Comparison of ENCODE assay signal across 5 fruit fly cellular contexts in genomic region chr3L:8547104-8547523, dm6.
TF ChIP-seq lines count a peak whose summit lies in the region.

No protein-coding gene starts in this region.

- peak; percentile 40 for TF ChIP-seq CTCF in whole organism, embryonic (GFP tag; optimal IDR thresholded peaks at IDR 0.05; lab: Kevin White, UChicago)

TF ChIP-seq in whole organism, adult, 20 proteins besides CTCF, POLR2A, EP300 and RAD21 (continues in another document):
- TF ChIP-seq CG14711 (tag; optimal IDR thresholded peaks at IDR 0.05; lab: Kevin White, UChicago) (peak; percentile 52), CG1620 (GFP tag; optimal IDR thresholded peaks at IDR 0.05; lab: Kevin White, UChicago) (no peak), kay (GFP tag; lab: Kevin White, UChicago; ENCODE audit: borderline replicate concordance) (peak; percentile 91), Clk (GFP tag; optimal IDR thresholded peaks at IDR 0.05; lab: Kevin White, UChicago) (no peak), toe (GFP tag; optimal IDR thresholded peaks at IDR 0.05; lab: Kevin White, UChicago) (peak; percentile 43), Mnt (GFP tag; optimal IDR thresholded peaks at IDR 0.05; lab: Kevin White, UChicago) (no peak), CG11617 (GFP tag; optimal IDR thresholded peaks at IDR 0.05; lab: Kevin White, UChicago) (peak; percentile 41), CG12768 (GFP tag; optimal IDR thresholded peaks at IDR 0.05; lab: Kevin White, UChicago) (peak; percentile 16), CG33017 (tag; optimal IDR thresholded peaks at IDR 0.05; lab: Kevin White, UChicago) (peak; percentile 65), CG7045 (GFP tag; optimal IDR thresholded peaks at IDR 0.05; lab: Kevin White, UChicago) (peak; percentile 37), bab1 (GFP tag; optimal IDR thresholded peaks at IDR 0.05; lab: Kevin White, UChicago) (no peak), Crg-1 (GFP tag; optimal IDR thresholded peaks at IDR 0.05; lab: Kevin White, UChicago) (no peak), pad (GFP tag; optimal IDR thresholded peaks at IDR 0.05; lab: Kevin White, UChicago) (peak; percentile 14), cic (GFP tag; optimal IDR thresholded peaks at IDR 0.05; lab: Kevin White, UChicago) (peak; percentile 81), CG7101 (tag; optimal IDR thresholded peaks at IDR 0.05; lab: Kevin White, UChicago) (peak; percentile 73), Hr96 (GFP tag; optimal IDR thresholded peaks at IDR 0.05; lab: Kevin White, UChicago) (no peak), CG5204 (GFP tag; optimal IDR thresholded peaks at IDR 0.05; lab: Kevin White, UChicago) (peak; percentile 29), cnc (optimal IDR thresholded peaks at IDR 0.05; lab: Kevin White, UChicago) (no peak)

TF ChIP-seq in whole organism, embryonic, 481 proteins besides CTCF, POLR2A, EP300 and RAD21 (continues in another document):
- TF ChIP-seq CG6175 (GFP tag; IDR thresholded peaks at IDR 0.05; lab: Robert Waterston, UW), result 0 out of 3 replicates have a peak, but pooled peaks have one; percentile 58
- peak; percentile 88 for TF ChIP-seq Ssrp (tag; optimal IDR thresholded peaks at IDR 0.05; lab: Kevin White, UChicago)
- peak; percentile 53 for TF ChIP-seq B-H2 (GFP tag; optimal IDR thresholded peaks at IDR 0.05; lab: Kevin White, UChicago)
- peak; percentile 29 for TF ChIP-seq CG31365 (tag; optimal IDR thresholded peaks at IDR 0.05; lab: Kevin White, UChicago)
- TF ChIP-seq Hmx (GFP tag; optimal IDR thresholded peaks at IDR 0.05; lab: Kevin White, UChicago), result no peak
- TF ChIP-seq HLH54F (GFP tag; optimal IDR thresholded peaks at IDR 0.05; lab: Kevin White, UChicago), result peak; percentile 74
- TF ChIP-seq Asciz (GFP tag; optimal IDR thresholded peaks at IDR 0.05; lab: Kevin White, UChicago), result peak; percentile 84
- TF ChIP-seq D19A (tag; optimal IDR thresholded peaks at IDR 0.05; lab: Kevin White, UChicago), result peak; percentile 80
- TF ChIP-seq crc (GFP tag; optimal IDR thresholded peaks at IDR 0.05; lab: Kevin White, UChicago), result peak; percentile 40
- peak; percentile 90 for TF ChIP-seq Dek (tag; optimal IDR thresholded peaks at IDR 0.05; lab: Kevin White, UChicago)
- TF ChIP-seq CG15269 (tag; optimal IDR thresholded peaks at IDR 0.05; lab: Kevin White, UChicago), result peak; percentile 94
- peak; percentile 75 for TF ChIP-seq CG18011 (GFP tag; optimal IDR thresholded peaks at IDR 0.05; lab: Kevin White, UChicago)
- TF ChIP-seq chinmo (GFP tag; IDR thresholded peaks at IDR 0.05; lab: Robert Waterston, UW; ENCODE audit: partially characterized antibody), result no peak
- TF ChIP-seq gsb (GFP tag; IDR thresholded peaks at IDR 0.05; lab: Robert Waterston, UW), result peak; percentile 70
- TF ChIP-seq CG7372 (GFP tag; IDR thresholded peaks at IDR 0.05; lab: Robert Waterston, UW), result peak; percentile 90
- TF ChIP-seq CG6272 (GFP tag; IDR thresholded peaks at IDR 0.05; lab: Robert Waterston, UW), result peak; percentile 62
- TF ChIP-seq H15 (GFP tag; IDR thresholded peaks at IDR 0.05; lab: Robert Waterston, UW), result peak; percentile 78
- TF ChIP-seq Xrp1 (GFP tag; IDR thresholded peaks at IDR 0.05; lab: Robert Waterston, UW), result peak; percentile 83

TF ChIP-seq in whole organism, prepupa, 60 proteins besides CTCF, POLR2A, EP300 and RAD21 (continues in another document):
- TF ChIP-seq vri (GFP tag; optimal IDR thresholded peaks at IDR 0.05; lab: Kevin White, UChicago) (peak; percentile 12), fd59A (GFP tag; optimal IDR thresholded peaks at IDR 0.05; lab: Kevin White, UChicago) (peak; percentile 29), Eip75B (GFP tag; optimal IDR thresholded peaks at IDR 0.05; lab: Kevin White, UChicago) (peak; percentile 38), topi (GFP tag; optimal IDR thresholded peaks at IDR 0.05; lab: Kevin White, UChicago) (peak; percentile 3), CG6854 (GFP tag; optimal IDR thresholded peaks at IDR 0.05; lab: Kevin White, UChicago) (no peak), cyc (GFP tag; optimal IDR thresholded peaks at IDR 0.05; lab: Kevin White, UChicago) (peak; percentile 0), fkh (GFP tag; optimal IDR thresholded peaks at IDR 0.05; lab: Kevin White, UChicago) (peak; percentile 85), CG15336 (GFP tag; IDR thresholded peaks at IDR 0.05; lab: Robert Waterston, UW) (peak; percentile 80), CG9139 (GFP tag; optimal IDR thresholded peaks at IDR 0.05; lab: Kevin White, UChicago) (no peak), CG10631 (GFP tag; optimal IDR thresholded peaks at IDR 0.05; lab: Kevin White, UChicago) (peak; percentile 63), Eip93F (GFP tag; optimal IDR thresholded peaks at IDR 0.05; lab: Kevin White, UChicago) (no peak), CG11762 (GFP tag; optimal IDR thresholded peaks at IDR 0.05; lab: Kevin White, UChicago; ENCODE audit: insufficient read depth) (peak; percentile 36), salr (GFP tag; optimal IDR thresholded peaks at IDR 0.05; lab: Kevin White, UChicago) (peak in 1 of 2 experiments; percentile 44), CG10669 (GFP tag; optimal IDR thresholded peaks at IDR 0.05; lab: Kevin White, UChicago) (peak; percentile 45), CG3032 (tag; optimal IDR thresholded peaks at IDR 0.05; lab: Kevin White, UChicago) (peak; percentile 43), Lpt (GFP tag; optimal IDR thresholded peaks at IDR 0.05; lab: Kevin White, UChicago) (peak; percentile 55), Sox15 (GFP tag; optimal IDR thresholded peaks at IDR 0.05; lab: Kevin White, UChicago) (peak; percentile 17), ss (GFP tag; optimal IDR thresholded peaks at IDR 0.05; lab: Kevin White, UChicago) (peak in 1 of 2 experiments; percentile 12), eg (GFP tag; IDR thresholded peaks at IDR 0.05; lab: Robert Waterston, UW) (peak; percentile 81)

TF ChIP-seq in whole organism, pupa, 21 proteins besides CTCF, POLR2A, EP300 and RAD21:
- TF ChIP-seq CG10348 (GFP tag; IDR thresholded peaks at IDR 0.05; lab: Robert Waterston, UW) (no peak), CG13204 (GFP tag; optimal IDR thresholded peaks at IDR 0.05; lab: Kevin White, UChicago) (no peak), CG12605 (GFP tag; IDR thresholded peaks at IDR 0.05; lab: Robert Waterston, UW) (0 out of 2 replicates have a peak, but pooled peaks have one; percentile 21), CG8159 (tag; optimal IDR thresholded peaks at IDR 0.05; lab: Kevin White, UChicago) (peak; percentile 49), CG14655 (GFP tag; optimal IDR thresholded peaks at IDR 0.05; lab: Kevin White, UChicago) (peak; percentile 74), D1 (tag; optimal IDR thresholded peaks at IDR 0.05; lab: Kevin White, UChicago) (no peak), CG4496 (GFP tag; IDR thresholded peaks at IDR 0.05; lab: Robert Waterston, UW) (peak; percentile 77), CG8301 (tag; optimal IDR thresholded peaks at IDR 0.05; lab: Kevin White, UChicago) (peak; percentile 68), Pif1A (GFP tag; optimal IDR thresholded peaks at IDR 0.05; lab: Kevin White, UChicago) (peak; percentile 58), CG32121 (GFP tag; IDR thresholded peaks at IDR 0.05; lab: Robert Waterston, UW) (peak; percentile 82), gl (tag; optimal IDR thresholded peaks at IDR 0.05; lab: Kevin White, UChicago) (no peak), Pif1B (GFP tag; optimal IDR thresholded peaks at IDR 0.05; lab: Kevin White, UChicago) (no peak), Ets98B (GFP tag; IDR thresholded peaks at IDR 0.05; lab: Robert Waterston, UW) (peak; percentile 74), CG15710 (tag; optimal IDR thresholded peaks at IDR 0.05; lab: Kevin White, UChicago) (peak; percentile 47), CG17806 (tag; optimal IDR thresholded peaks at IDR 0.05; lab: Kevin White, UChicago) (peak; percentile 61), fd96Ca (GFP tag; IDR thresholded peaks at IDR 0.05; lab: Robert Waterston, UW) (peak; percentile 74), rn (GFP tag; IDR thresholded peaks at IDR 0.05; lab: Robert Waterston, UW) (0 out of 2 replicates have a peak, but pooled peaks have one; percentile 39), Snoo (tag; optimal IDR thresholded peaks at IDR 0.05; lab: Kevin White, UChicago) (no peak), CG9948 (tag; optimal IDR thresholded peaks at IDR 0.05; lab: Kevin White, UChicago) (peak; percentile 65), CG34367 (tag; optimal IDR thresholded peaks at IDR 0.05; lab: Kevin White, UChicago) (peak; percentile 17), EcR (GFP tag; optimal IDR thresholded peaks at IDR 0.05; lab: Kevin White, UChicago) (no peak)
TF ChIP-seq in whole organism, pupa: peak in this region for 14.

TF ChIP-seq in whole organism, wandering third instar larva, 38 proteins besides CTCF, POLR2A, EP300 and RAD21:
- TF ChIP-seq lola (GFP tag; optimal IDR thresholded peaks at IDR 0.05; lab: Kevin White, UChicago) (no peak), Dfd (GFP tag; optimal IDR thresholded peaks at IDR 0.05; lab: Kevin White, UChicago) (no peak), ey (GFP tag; optimal IDR thresholded peaks at IDR 0.05; lab: Kevin White, UChicago) (peak; percentile 35), woc (GFP tag; optimal IDR thresholded peaks at IDR 0.05; lab: Kevin White, UChicago) (no peak), dmrt93B (GFP tag; optimal IDR thresholded peaks at IDR 0.05; lab: Kevin White, UChicago) (peak; percentile 12), OdsH (GFP tag; optimal IDR thresholded peaks at IDR 0.05; lab: Kevin White, UChicago) (peak; percentile 61), h (GFP tag; optimal IDR thresholded peaks at IDR 0.05; lab: Kevin White, UChicago) (peak; percentile 41), foxo (GFP tag; optimal IDR thresholded peaks at IDR 0.05; lab: Kevin White, UChicago) (peak in 1 of 2 experiments; percentile 53), HLH106 (tag; optimal IDR thresholded peaks at IDR 0.05; lab: Kevin White, UChicago) (peak; percentile 39), N (GFP tag; optimal IDR thresholded peaks at IDR 0.05; lab: Kevin White, UChicago) (no peak), rgr (GFP tag; optimal IDR thresholded peaks at IDR 0.05; lab: Kevin White, UChicago) (peak; percentile 38), psq (GFP tag; optimal IDR thresholded peaks at IDR 0.05; lab: Kevin White, UChicago) (peak; percentile 2), fru (GFP tag; optimal IDR thresholded peaks at IDR 0.05; lab: Kevin White, UChicago) (peak; percentile 5), sv (GFP tag; optimal IDR thresholded peaks at IDR 0.05; lab: Kevin White, UChicago) (peak; percentile 83)
